Fruit fly (Drosophila melanogaster) S2 (cell line): ENCODE results near the gene eIF3l.

Source experiments
- CG8478 ChIP-seq: fragments of >200 bp; optimal IDR thresholded peaks from 2 replicates; lab custom pipeline; 2018
- CTCF ChIP-seq, 2 experiments: fragments of >200 bp; optimal IDR thresholded peaks; 2 replicates each; lab custom pipeline; 2018

DNA sequence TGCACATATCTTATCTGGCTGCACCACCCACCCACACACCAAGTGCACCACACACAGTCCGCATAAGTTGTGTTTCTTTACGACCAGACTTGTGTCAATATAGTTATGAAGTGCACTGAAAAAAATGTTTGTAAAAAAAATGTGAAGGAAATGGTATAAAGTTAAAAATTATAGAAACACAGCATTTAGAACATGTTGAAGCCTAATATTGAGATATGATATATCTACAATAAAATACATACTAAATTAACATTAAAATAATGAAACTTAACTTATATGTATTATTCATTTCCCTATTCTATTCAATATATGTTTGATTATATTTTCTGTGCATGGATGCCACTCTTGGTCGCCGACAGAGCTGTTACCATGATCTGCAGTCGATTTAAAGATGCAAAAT, 32.9 kb downstream of the eIF3l start:
- TF ChIP-seq CG8478 (lab: Kevin White, UChicago) (no peak), CTCF (optimal IDR thresholded peaks at IDR 0.05; lab: Kevin White, UChicago) (no peak)
